Fruit fly (Drosophila melanogaster): ENCODE data around the gene Rev1.

The Rev1 gene

DNA sequence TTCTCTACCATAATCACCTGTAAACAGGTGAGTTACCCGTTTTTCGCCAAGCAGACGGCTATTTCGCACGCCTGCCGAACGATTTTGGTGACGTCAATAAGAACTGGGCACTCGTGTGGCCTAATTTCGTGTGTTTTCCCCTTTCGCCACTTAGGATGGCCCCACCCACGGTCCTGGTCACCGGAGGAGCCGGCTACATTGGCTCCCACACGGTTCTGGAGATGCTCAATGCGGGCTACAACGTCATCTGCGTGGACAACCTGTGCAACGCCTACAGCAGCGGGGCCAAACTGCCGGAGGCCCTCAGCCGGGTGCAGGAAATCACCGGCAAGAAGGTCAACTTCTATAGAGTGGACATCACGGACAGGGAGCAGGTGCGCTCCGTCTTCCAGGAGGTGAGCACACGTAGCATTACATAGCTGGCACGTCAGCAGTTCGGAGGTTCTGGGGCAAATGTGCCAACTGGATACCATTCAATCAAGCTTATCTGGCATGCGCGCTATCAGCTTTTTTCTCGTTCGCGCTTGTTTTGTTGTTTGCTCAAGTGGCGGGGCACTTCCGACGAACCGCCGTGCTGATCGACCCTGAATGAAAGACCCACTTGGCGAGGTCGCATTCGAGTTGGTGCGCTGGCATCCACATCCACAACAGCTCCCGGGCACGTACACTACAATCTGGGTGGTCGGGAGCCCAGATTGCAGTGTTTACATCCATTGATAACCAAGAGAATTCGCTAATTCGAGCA lies 5.0 kb upstream of the Rev1 start (continued):
- TF ChIP-seq CG8089 (GFP tag; optimal IDR thresholded peaks at IDR 0.05) (no peak), ATbp (GFP tag; optimal IDR thresholded peaks at IDR 0.05) (no peak), CG17802 (tag; optimal IDR thresholded peaks at IDR 0.05) (no peak), dpn (GFP tag; optimal IDR thresholded peaks at IDR 0.05) (no peak), Dll (GFP tag; IDR thresholded peaks at IDR 0.05; ENCODE audit: partially characterized antibody) (no peak), fd64A (GFP tag; optimal IDR thresholded peaks at IDR 0.05) (no peak), Rfx (GFP tag; IDR thresholded peaks at IDR 0.05) (0 out of 2 replicates have a peak, but pooled peaks have one; percentile 4), bab2 (GFP tag; optimal IDR thresholded peaks at IDR 0.05) (no peak), Rx (GFP tag; IDR thresholded peaks at IDR 0.05) (no peak), Med (GFP tag) (peak; percentile 20), jing (GFP tag; optimal IDR thresholded peaks at IDR 0.05) (no peak), prd (optimal IDR thresholded peaks at IDR 0.05) (no peak), prd (GFP tag; IDR thresholded peaks at IDR 0.05) (peak; percentile 13; the same call in 1 of the 3 replicates), wdn (GFP tag; IDR thresholded peaks at IDR 0.05) (no peak), CG5180 (GFP tag; optimal IDR thresholded peaks at IDR 0.05) (no peak), TFAM (GFP tag; optimal IDR thresholded peaks at IDR 0.05) (no peak)

DNA sequence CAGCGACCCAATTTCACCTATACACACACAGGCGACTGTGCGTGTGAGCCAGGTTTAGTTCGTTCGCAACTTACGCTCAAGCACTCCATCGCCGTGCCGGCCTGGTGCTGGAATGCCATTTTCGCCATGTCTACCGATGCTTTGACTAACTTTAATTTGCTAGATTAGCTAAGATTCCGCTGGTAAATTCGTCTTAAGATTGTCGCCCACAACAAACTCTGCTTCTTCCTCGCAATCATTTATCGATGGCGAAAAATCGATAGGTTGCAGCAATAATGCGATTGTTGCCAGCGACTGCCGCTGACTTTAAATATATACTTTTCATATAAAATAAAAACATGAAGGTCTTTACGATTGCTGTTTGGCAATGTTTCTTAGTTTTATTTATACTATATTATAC lies 1.5 kb upstream of the Rev1 start, which contains the start of gene CG3402:
TSS of gene CG3402 (minus strand) at position 245 of the 400 bp plus-strand sequence.
- no peak for TF ChIP-seq Ets65A (GFP tag)
- no peak for TF ChIP-seq CG14014 (GFP tag; IDR thresholded peaks at IDR 0.05)
- no peak for TF ChIP-seq CG9932 (GFP tag; IDR thresholded peaks at IDR 0.05)
- no peak for TF ChIP-seq danr (GFP tag; IDR thresholded peaks at IDR 0.05)
- no peak for TF ChIP-seq Lpt (GFP tag; optimal IDR thresholded peaks at IDR 0.05)
- TF ChIP-seq CG10274 (GFP tag; optimal IDR thresholded peaks at IDR 0.05): no peak
- TF ChIP-seq CG13624 (GFP tag; optimal IDR thresholded peaks at IDR 0.05): no peak
- no peak for TF ChIP-seq CG3281 (GFP tag; optimal IDR thresholded peaks at IDR 0.05)
- TF ChIP-seq Dip2 (GFP tag; IDR thresholded peaks at IDR 0.05): no peak
- no peak for TF ChIP-seq ems (GFP tag; optimal IDR thresholded peaks at IDR 0.05)
- TF ChIP-seq onecut (GFP tag; IDR thresholded peaks at IDR 0.05): peak; percentile 67; the same call in 1 of the 2 replicates
- TF ChIP-seq sens (GFP tag): no peak
- TF ChIP-seq dati (GFP tag; IDR thresholded peaks at IDR 0.05): no peak
- no peak for TF ChIP-seq Sox102F (GFP tag; optimal IDR thresholded peaks at IDR 0.05)
- TF ChIP-seq CG2129 (GFP tag; IDR thresholded peaks at IDR 0.05; ENCODE audit: partially characterized antibody): 0 out of 2 replicates have a peak, but pooled peaks have one; percentile 18
- no peak for TF ChIP-seq chn (GFP tag; optimal IDR thresholded peaks at IDR 0.05)
- no peak for TF ChIP-seq Hsf (GFP tag; optimal IDR thresholded peaks at IDR 0.05)
- TF ChIP-seq CG12071 (GFP tag; optimal IDR thresholded peaks at IDR 0.05): no peak
- no peak for TF ChIP-seq Antp (GFP tag; optimal IDR thresholded peaks at IDR 0.05)
- no peak for TF ChIP-seq pros (GFP tag; optimal IDR thresholded peaks at IDR 0.05)
- no peak for TF ChIP-seq da (GFP tag; optimal IDR thresholded peaks at IDR 0.05)
- peak; percentile 61 for TF ChIP-seq stwl (tag; optimal IDR thresholded peaks at IDR 0.05)
- TF ChIP-seq CG31224 (GFP tag; IDR thresholded peaks at IDR 0.05): no peak
- TF ChIP-seq Dek (tag; optimal IDR thresholded peaks at IDR 0.05): no peak
- TF ChIP-seq CG7963 (GFP tag; IDR thresholded peaks at IDR 0.05; ENCODE audit: partially characterized antibody): peak; percentile 62; the same call in 2 of the 3 replicates
- TF ChIP-seq CG7987 (GFP tag; optimal IDR thresholded peaks at IDR 0.05): no peak
- TF ChIP-seq slbo (GFP tag; IDR thresholded peaks at IDR 0.05): no peak
- no peak for TF ChIP-seq CG9437 (GFP tag; optimal IDR thresholded peaks at IDR 0.05)
- 0 out of 2 replicates have a peak, but pooled peaks have one; percentile 21 for TF ChIP-seq ato (GFP tag; IDR thresholded peaks at IDR 0.05; ENCODE audit: partially characterized antibody)
- TF ChIP-seq Bgb (GFP tag; IDR thresholded peaks at IDR 0.05; ENCODE audit: partially characterized antibody): peak; percentile 73
- TF ChIP-seq CG5180 (GFP tag; optimal IDR thresholded peaks at IDR 0.05): no peak
- peak; percentile 93 for TF ChIP-seq MESR4 (GFP tag; optimal IDR thresholded peaks at IDR 0.05)
- TF ChIP-seq zen2 (GFP tag; IDR thresholded peaks at IDR 0.05; ENCODE audit: partially characterized antibody): peak; percentile 76
- TF ChIP-seq vnd (GFP tag; IDR thresholded peaks at IDR 0.05; ENCODE audit: partially characterized antibody): peak; percentile 65
- TF ChIP-seq klu (GFP tag; IDR thresholded peaks at IDR 0.05): no peak
